Fruit fly (Drosophila melanogaster) whole organism, embryonic: ENCODE measurements around the gene Doa.
A peak's percentile ranks its signal among the peaks of the same experiment; 100 is the strongest.

Experiments used
- ATbp ChIP-seq: fragments of 200-800 bp; sonication (Bioruptor generic); optimal IDR thresholded peaks from 2 replicates; lab custom pipeline; 2017; ENCODE audit warnings: missing biosample characterization, mild to moderate bottlenecking, missing genetic modification characterization, missing genetic modification reagents
- Asciz ChIP-seq: fragments of 200-800 bp; sonication (Bioruptor generic); optimal IDR thresholded peaks from 2 replicates; lab custom pipeline; 2017; ENCODE audit warnings: missing biosample characterization, mild to moderate bottlenecking, missing genetic modification characterization, missing genetic modification reagents
- Awh ChIP-seq: fragments of 200-800 bp; sonication (Bioruptor generic); IDR thresholded peaks from 2 replicates; pipeline ENCODE4, ENCODE4 v1.3.6; 2022; ENCODE audit warnings: missing biosample characterization, missing genetic modification characterization
- CG10462 ChIP-seq: fragments of 200-800 bp; sonication (Bioruptor generic); optimal IDR thresholded peaks from 2 replicates; lab custom pipeline; 2016; ENCODE audit warnings: missing biosample characterization, missing genetic modification characterization
- CG11560 ChIP-seq: fragments of 200-800 bp; sonication (Bioruptor generic); IDR thresholded peaks from 3 replicates; pipeline ENCODE4 v1.3.6; 2022; ENCODE audit warnings: missing biosample characterization, missing genetic modification characterization
- CG11695 ChIP-seq: fragments of 200-800 bp; sonication (Bioruptor generic); IDR thresholded peaks from 3 replicates; pipeline ENCODE4 v1.3.6; 2022; ENCODE audit warnings: missing biosample characterization, missing genetic modification characterization
- CG12219 ChIP-seq: fragments of 200-800 bp; sonication (Bioruptor generic); optimal IDR thresholded peaks from 3 replicates; lab custom pipeline; 2018; ENCODE audit warnings: missing biosample characterization, mild to moderate bottlenecking, missing genetic modification characterization
- CG13296 ChIP-seq: fragments of 200-800 bp; sonication (Bioruptor generic); optimal IDR thresholded peaks from 3 replicates; lab custom pipeline; 2018; ENCODE audit warnings: missing biosample characterization, mild to moderate bottlenecking, missing genetic modification characterization
- CG13775 ChIP-seq: fragments of 200-800 bp; sonication (Bioruptor generic); optimal IDR thresholded peaks from 3 replicates; lab custom pipeline; 2017; ENCODE audit warnings: missing biosample characterization, mild to moderate bottlenecking, missing genetic modification characterization
- CG16815 ChIP-seq: fragments of 200-800 bp; sonication (Bioruptor generic); optimal IDR thresholded peaks from 3 replicates; lab custom pipeline; 2017; ENCODE audit warnings: missing biosample characterization, mild to moderate bottlenecking, missing genetic modification characterization
- CG2202 ChIP-seq: fragments of 200-800 bp; sonication (Bioruptor generic); optimal IDR thresholded peaks from 2 replicates; lab custom pipeline; 2018; ENCODE audit warnings: missing biosample characterization, mild to moderate bottlenecking, missing genetic modification characterization
- CG30403 ChIP-seq: fragments of 200-800 bp; sonication (Bioruptor generic); optimal IDR thresholded peaks from 3 replicates; lab custom pipeline; 2016; ENCODE audit warnings: missing biosample characterization, missing genetic modification characterization
- CG3281 ChIP-seq: fragments of 200-800 bp; sonication (Bioruptor generic); optimal IDR thresholded peaks from 3 replicates; lab custom pipeline; 2017; ENCODE audit warnings: missing biosample characterization, mild to moderate bottlenecking, missing genetic modification characterization
- CG43689 ChIP-seq: fragments of 200-800 bp; sonication (Bioruptor generic); IDR thresholded peaks from 2 replicates; pipeline ENCODE4 v1.3.6; 2022; ENCODE audit warnings: missing biosample characterization, missing genetic modification characterization
- CG4424 ChIP-seq: fragments of 200-800 bp; sonication (Bioruptor generic); optimal IDR thresholded peaks from 3 replicates; lab custom pipeline; 2016; ENCODE audit warnings: missing biosample characterization, missing genetic modification characterization
- CG4854 ChIP-seq: fragments of 200-800 bp; sonication (Bioruptor generic); optimal IDR thresholded peaks from 2 replicates; lab custom pipeline; 2016; ENCODE audit warnings: missing biosample characterization, missing genetic modification characterization, inconsistent platforms
- CG6654 ChIP-seq: fragments of 200-800 bp; sonication (Bioruptor generic); optimal IDR thresholded peaks from 2 replicates; lab custom pipeline; 2017; ENCODE audit warnings: missing biosample characterization, mild to moderate bottlenecking, missing genetic modification characterization
- CG6813 ChIP-seq: fragments of 200-800 bp; sonication (Bioruptor generic); optimal IDR thresholded peaks from 2 replicates; lab custom pipeline; 2017; ENCODE audit warnings: missing biosample characterization, missing genetic modification characterization, mild to moderate bottlenecking, moderate library complexity, missing genetic modification reagents
- CG7786 ChIP-seq: fragments of 200-800 bp; sonication (Bioruptor generic); optimal IDR thresholded peaks from 2 replicates; lab custom pipeline; 2016; ENCODE audit warnings: missing biosample characterization, missing genetic modification characterization
- CG8765 ChIP-seq: fragments of 200-800 bp; sonication (Bioruptor generic); IDR thresholded peaks from 2 replicates; pipeline ENCODE4 v1.3.6; 2022; ENCODE audit warnings: missing biosample characterization, missing genetic modification characterization
- CG8924 ChIP-seq: fragments of 200-800 bp; optimal IDR thresholded peaks from 3 replicates; lab custom pipeline; 2019; ENCODE audit warnings: missing biosample characterization, mild to moderate bottlenecking, missing genetic modification characterization, moderate library complexity
- CG8944 ChIP-seq: fragments of 200-800 bp; sonication (Bioruptor generic); optimal IDR thresholded peaks from 3 replicates; lab custom pipeline; 2016; ENCODE audit warnings: missing biosample characterization, missing genetic modification characterization
- D19B ChIP-seq: fragments of 200-800 bp; sonication (Bioruptor generic); optimal IDR thresholded peaks from 2 replicates; lab custom pipeline; 2017; ENCODE audit warnings: missing biosample characterization, mild to moderate bottlenecking, missing genetic modification characterization
- Dek ChIP-seq: fragments of 200-800 bp; sonication (Bioruptor generic); optimal IDR thresholded peaks from 3 replicates; lab custom pipeline; 2019; ENCODE audit warnings: missing biosample characterization, mild to moderate bottlenecking, missing genetic modification characterization, moderate library complexity
- Gug ChIP-seq: fragments of 200-800 bp; sonication (Bioruptor generic); IDR thresholded peaks from 4 replicates; pipeline ENCODE4 v1.3.6; 2022; ENCODE audit warnings: missing biosample characterization, missing genetic modification characterization
- HLH4C ChIP-seq: fragments of 200-800 bp; sonication (Bioruptor generic); IDR thresholded peaks from 3 replicates; pipeline ENCODE4 v1.3.6; 2022; ENCODE audit warnings: missing biosample characterization, missing genetic modification characterization; ENCODE audit not compliant: partially characterized antibody
- Hr3 ChIP-seq: fragments of 200-800 bp; sonication (Bioruptor generic); optimal IDR thresholded peaks from 3 replicates; lab custom pipeline; 2016; ENCODE audit warnings: missing biosample characterization, missing genetic modification characterization
- MESR4 ChIP-seq: fragments of 200-800 bp; sonication (Bioruptor generic); optimal IDR thresholded peaks from 2 replicates; lab custom pipeline; 2018; ENCODE audit warnings: missing biosample characterization, mild to moderate bottlenecking, missing genetic modification characterization, moderate library complexity
- NK7.1 ChIP-seq: fragments of 200-800 bp; sonication (Bioruptor generic); optimal IDR thresholded peaks from 3 replicates; lab custom pipeline; 2016; ENCODE audit warnings: missing biosample characterization, missing genetic modification characterization
- Nf-YB ChIP-seq: fragments of 200-800 bp; sonication (Bioruptor generic); optimal IDR thresholded peaks from 3 replicates; lab custom pipeline; 2019; ENCODE audit warnings: missing biosample characterization, mild to moderate bottlenecking, missing genetic modification characterization, moderate library complexity
- Opbp ChIP-seq: fragments of 200-800 bp; sonication (Bioruptor generic); IDR thresholded peaks from 3 replicates; pipeline ENCODE4 v1.3.6; 2022; ENCODE audit warnings: missing biosample characterization, missing genetic modification characterization; ENCODE audit not compliant: partially characterized antibody
- Rfx ChIP-seq: fragments of 200-800 bp; sonication (Bioruptor generic); IDR thresholded peaks from 2 replicates; pipeline ENCODE4 v1.3.6; 2022; ENCODE audit warnings: missing biosample characterization, missing genetic modification characterization
- Sox102F ChIP-seq: fragments of 200-800 bp; sonication (Bioruptor generic); optimal IDR thresholded peaks from 2 replicates; lab custom pipeline; 2018; ENCODE audit warnings: missing biosample characterization, mild to moderate bottlenecking, missing genetic modification characterization, moderate library complexity
- Stat92E ChIP-seq, 3 experiments: fragments of >200 bp in 2 of 3; fragments of 200-800 bp in 1 of 3; sonication (Bioruptor generic) in 1 of 3; optimal IDR thresholded peaks; 2 replicates each; lab custom pipeline; 2017 to 2019; ENCODE audit warnings: missing biosample characterization in 3 of 3, missing genetic modification characterization in 3 of 3, mild to moderate bottlenecking in 1 of 3, moderate library complexity in 1 of 3
- YL-1 ChIP-seq: fragments of 200-800 bp; sonication (Bioruptor generic); optimal IDR thresholded peaks from 3 replicates; lab custom pipeline; 2017; ENCODE audit warnings: missing biosample characterization, mild to moderate bottlenecking, missing genetic modification characterization
- ap ChIP-seq: fragments of 200-800 bp; sonication (Bioruptor generic); IDR thresholded peaks from 2 replicates; pipeline ENCODE4 v1.3.6; 2022; ENCODE audit warnings: missing biosample characterization, missing genetic modification characterization
- ato ChIP-seq: fragments of 200-800 bp; sonication (Bioruptor generic); IDR thresholded peaks from 2 replicates; pipeline ENCODE4 v1.3.6; 2022; ENCODE audit warnings: missing biosample characterization, missing genetic modification characterization; ENCODE audit not compliant: partially characterized antibody
- btn ChIP-seq: fragments of 200-800 bp; sonication (Bioruptor generic); optimal IDR thresholded peaks from 2 replicates; lab custom pipeline; 2016; ENCODE audit warnings: missing biosample characterization, missing genetic modification characterization
- dan ChIP-seq: fragments of 200-800 bp; sonication (Bioruptor generic); IDR thresholded peaks from 2 replicates; pipeline ENCODE4 v1.3.6; 2022; ENCODE audit warnings: missing biosample characterization, missing genetic modification characterization
- dmrt11E ChIP-seq: fragments of 200-800 bp; sonication (Bioruptor generic); optimal IDR thresholded peaks from 3 replicates; lab custom pipeline; 2018; ENCODE audit warnings: missing biosample characterization, mild to moderate bottlenecking, missing genetic modification characterization, moderate library complexity
- eve ChIP-seq, 2 experiments: fragments of >200 bp; optimal IDR thresholded peaks; 2 replicates each; lab custom pipeline; 2017; ENCODE audit warnings: missing biosample characterization in 2 of 2, missing genetic modification characterization in 2 of 2
- gt ChIP-seq: fragments of 200-800 bp; sonication (Bioruptor generic); IDR thresholded peaks from 2 replicates; pipeline ENCODE4 v1.3.6; 2022; ENCODE audit warnings: missing biosample characterization, missing genetic modification characterization
- her ChIP-seq: fragments of 200-800 bp; sonication (Bioruptor generic); optimal IDR thresholded peaks from 2 replicates; lab custom pipeline; 2016; ENCODE audit warnings: missing biosample characterization, missing genetic modification characterization
- jumu ChIP-seq: fragments of 200-800 bp; sonication (Bioruptor generic); optimal IDR thresholded peaks from 3 replicates; lab custom pipeline; 2016; ENCODE audit warnings: missing biosample characterization, missing genetic modification characterization
- luna ChIP-seq: fragments of 200-800 bp; sonication (Bioruptor generic); optimal IDR thresholded peaks from 2 replicates; lab custom pipeline; 2016; ENCODE audit warnings: missing biosample characterization, missing genetic modification characterization
- nerfin-2 ChIP-seq: fragments of 200-800 bp; sonication (Bioruptor generic); IDR thresholded peaks from 2 replicates; pipeline ENCODE4 v1.3.6; 2022; ENCODE audit warnings: missing biosample characterization, missing genetic modification characterization; ENCODE audit not compliant: partially characterized antibody
- onecut ChIP-seq: fragments of 200-800 bp; sonication (Bioruptor generic); IDR thresholded peaks from 2 replicates; pipeline ENCODE4 v1.3.6; 2022; ENCODE audit warnings: missing biosample characterization, missing genetic modification characterization
- peb ChIP-seq: fragments of 200-800 bp; sonication (Bioruptor generic); IDR thresholded peaks from 2 replicates; pipeline ENCODE4 v1.3.6; 2022; ENCODE audit warnings: missing biosample characterization, missing genetic modification characterization
- vvl ChIP-seq: fragments of 200-800 bp; sonication (Bioruptor generic); IDR thresholded peaks from 2 replicates; pipeline ENCODE4 v1.3.6; 2022; ENCODE audit warnings: missing biosample characterization, missing genetic modification characterization
- zf30C ChIP-seq: fragments of 200-800 bp; sonication (Bioruptor generic); optimal IDR thresholded peaks from 3 replicates; lab custom pipeline; 2018; ENCODE audit warnings: missing biosample characterization, mild to moderate bottlenecking, missing genetic modification characterization

Doa gene

dm6 chr3R:28904816-28905435, 17.1 kb downstream of the Doa start (continued):
- peak; percentile 86 for TF ChIP-seq Gug (GFP tag; lab: Robert Waterston, UW)
- peak; percentile 66 for TF ChIP-seq CG8944 (GFP tag; lab: Kevin White, UChicago)
- peak; percentile 76 for TF ChIP-seq jumu (GFP tag; lab: Kevin White, UChicago)
- no peak for TF ChIP-seq CG4854 (GFP tag; lab: Kevin White, UChicago)
- TF ChIP-seq Awh (GFP tag; lab: Robert Waterston, UW): peak; percentile 77
- TF ChIP-seq Stat92E (GFP tag; optimal IDR thresholded peaks at IDR 0.05; lab: Kevin White, UChicago): no peak
- TF ChIP-seq Asciz (GFP tag; lab: Kevin White, UChicago): peak; percentile 16
- peak; percentile 58 for TF ChIP-seq CG8924 (tag; lab: Kevin White, UChicago)
- no peak for TF ChIP-seq dan (GFP tag; lab: Robert Waterston, UW)
- peak; percentile 59 for TF ChIP-seq ap (GFP tag; lab: Robert Waterston, UW)
- TF ChIP-seq Hr3: peak; percentile 65
- TF ChIP-seq zf30C (GFP tag; lab: Kevin White, UChicago): no peak
- peak; percentile 55 for TF ChIP-seq NK7.1 (GFP tag; lab: Kevin White, UChicago)
- no peak for TF ChIP-seq Opbp (GFP tag; lab: Robert Waterston, UW)
- peak; percentile 82 for TF ChIP-seq Sox102F
- no peak for TF ChIP-seq ato
- TF ChIP-seq CG12219: peak; percentile 73
- TF ChIP-seq CG11695 (GFP tag; lab: Robert Waterston, UW): peak; percentile 77
- TF ChIP-seq dmrt11E (tag; lab: Kevin White, UChicago): no peak
- TF ChIP-seq gt (GFP tag; lab: Robert Waterston, UW): no peak
- peak; percentile 48 for TF ChIP-seq CG4424
- TF ChIP-seq CG30403 (GFP tag; lab: Kevin White, UChicago): peak; percentile 79
- TF ChIP-seq CG13775 (GFP tag; lab: Kevin White, UChicago): peak; percentile 47
- no peak for TF ChIP-seq HLH4C
- TF ChIP-seq YL-1 (GFP tag; lab: Kevin White, UChicago): no peak
- TF ChIP-seq CG8765: peak; percentile 41; the same call in 1 of the 2 replicates
- TF ChIP-seq Rfx: peak; percentile 94
- peak; percentile 46 for TF ChIP-seq CG6813 (GFP tag; lab: Kevin White, UChicago)
- peak; percentile 46 for TF ChIP-seq onecut (GFP tag; lab: Robert Waterston, UW)
- TF ChIP-seq btn (GFP tag; lab: Kevin White, UChicago): peak; percentile 24
- TF ChIP-seq CG16815 (GFP tag; lab: Kevin White, UChicago): peak; percentile 40
- TF ChIP-seq CG10462: peak; percentile 53
- peak; percentile 68 for TF ChIP-seq Dek (tag; lab: Kevin White, UChicago)
- TF ChIP-seq CG7786 (GFP tag; lab: Kevin White, UChicago): peak; percentile 79
- TF ChIP-seq D19B: peak; percentile 54
- no peak for TF ChIP-seq eve (GFP tag; optimal IDR thresholded peaks at IDR 0.05; lab: Kevin White, UChicago)
- TF ChIP-seq CG6654 (GFP tag; lab: Kevin White, UChicago): peak; percentile 15
- TF ChIP-seq luna (GFP tag; lab: Kevin White, UChicago): peak; percentile 39
- no peak for TF ChIP-seq MESR4 (GFP tag; lab: Kevin White, UChicago)
- peak; percentile 18 for TF ChIP-seq Nf-YB
- peak; percentile 35; the same call in 1 of the 2 replicates for TF ChIP-seq peb (GFP tag; lab: Robert Waterston, UW)
- TF ChIP-seq CG3281 (GFP tag; lab: Kevin White, UChicago): peak; percentile 68
- TF ChIP-seq CG2202 (tag; lab: Kevin White, UChicago): peak; percentile 21
- TF ChIP-seq ATbp: peak; percentile 61
- peak; percentile 62 for TF ChIP-seq CG43689 (GFP tag; lab: Robert Waterston, UW)
- peak; percentile 82 for TF ChIP-seq her (GFP tag; lab: Kevin White, UChicago)
- no peak for TF ChIP-seq nerfin-2
- TF ChIP-seq CG11560: peak; percentile 68
- peak; percentile 85 for TF ChIP-seq vvl
- no peak for TF ChIP-seq CG13296 (GFP tag; lab: Kevin White, UChicago)
